Worm (Caenorhabditis elegans) whole organism, late embryonic: Measurements from ENCODE around the gene K04C1.2.

Experiments used
- C08G9.2 ChIP-seq: sonication (generic microtip); optimal IDR thresholded peaks from 2 replicates; lab custom pipeline; 2016; ENCODE audit warnings: mild to moderate bottlenecking, missing genetic modification characterization, moderate library complexity, missing compliant biosample characterization
- C38D4.7 ChIP-seq: fragments of 200-800 bp; sonication (Bioruptor generic); optimal IDR thresholded peaks from 2 replicates; lab custom pipeline; 2018; ENCODE audit warnings: mild to moderate bottlenecking, missing genetic modification characterization, moderate library complexity, missing compliant biosample characterization
- K02D7.2 ChIP-seq: sonication (generic microtip); optimal IDR thresholded peaks from 2 replicates; lab custom pipeline; 2017; ENCODE audit warnings: mild to moderate bottlenecking, missing genetic modification characterization, missing compliant biosample characterization
- K09A11.1 ChIP-seq: sonication (generic microtip); optimal IDR thresholded peaks from 2 replicates; lab custom pipeline; 2017; ENCODE audit warnings: antibody characterized with exemption, mild to moderate bottlenecking, missing genetic modification characterization, missing compliant biosample characterization; ENCODE audit not compliant: insufficient read depth
- Y22D7AL.16 ChIP-seq: sonication (generic microtip); optimal IDR thresholded peaks from 2 replicates; lab custom pipeline; 2016; ENCODE audit warnings: missing genetic modification characterization, missing compliant biosample characterization
- ama-1 ChIP-seq: fragments of 150-350 bp; optimal IDR thresholded peaks from 2 replicates; lab custom pipeline; 2014
- ceh-19 ChIP-seq: fragments of 200-800 bp; sonication (Bioruptor generic); optimal IDR thresholded peaks from 2 replicates; lab custom pipeline; 2018; ENCODE audit warnings: mild to moderate bottlenecking, missing genetic modification characterization, missing compliant biosample characterization
- ceh-2 ChIP-seq: sonication (generic microtip); optimal IDR thresholded peaks from 2 replicates; lab custom pipeline; 2016; ENCODE audit warnings: missing genotype, missing genetic modification characterization, missing compliant biosample characterization
- ceh-22 ChIP-seq: sonication (generic microtip); optimal IDR thresholded peaks from 2 replicates; lab custom pipeline; 2017; ENCODE audit warnings: missing biosample characterization, missing genetic modification characterization
- ceh-31 ChIP-seq: sonication (generic microtip); optimal IDR thresholded peaks from 2 replicates; lab custom pipeline; 2016; ENCODE audit warnings: missing genetic modification characterization, missing compliant biosample characterization
- ceh-45 ChIP-seq: fragments of 200-800 bp; sonication (Bioruptor generic); IDR thresholded peaks from 2 replicates; pipeline ENCODE4 v1.3.6; 2022; ENCODE audit warnings: missing genetic modification reagents, missing genetic modification characterization, missing compliant biosample characterization
- ceh-6 ChIP-seq: fragments of 200-800 bp; sonication (Bioruptor generic); optimal IDR thresholded peaks from 2 replicates; lab custom pipeline; 2018; ENCODE audit warnings: mild to moderate bottlenecking, missing genetic modification characterization, missing compliant biosample characterization
- che-1 ChIP-seq: sonication (generic microtip); optimal IDR thresholded peaks from 2 replicates; lab custom pipeline; 2016; ENCODE audit warnings: mild to moderate bottlenecking, missing genetic modification characterization, missing compliant biosample characterization
- dmd-4 ChIP-seq: sonication (generic microtip); optimal IDR thresholded peaks from 2 replicates; lab custom pipeline; 2016; ENCODE audit warnings: borderline replicate concordance, missing genetic modification characterization, missing compliant biosample characterization
- elt-2 ChIP-seq: sonication (generic microtip); optimal IDR thresholded peaks from 2 replicates; lab custom pipeline; 2016; ENCODE audit warnings: missing genetic modification reagents, missing genetic modification characterization, missing compliant biosample characterization
- elt-4 ChIP-seq: sonication (generic microtip); optimal IDR thresholded peaks from 2 replicates; lab custom pipeline; 2016; ENCODE audit warnings: missing genetic modification characterization, missing compliant biosample characterization
- eyg-1 ChIP-seq: sonication (generic microtip); optimal IDR thresholded peaks from 2 replicates; lab custom pipeline; 2016; ENCODE audit warnings: missing genotype, missing genetic modification characterization, missing compliant biosample characterization
- fkh-6 ChIP-seq: sonication (generic microtip); optimal IDR thresholded peaks from 2 replicates; lab custom pipeline; 2016; ENCODE audit warnings: missing genetic modification characterization, missing compliant biosample characterization
- gmeb-2 ChIP-seq: sonication (generic microtip); optimal IDR thresholded peaks from 2 replicates; lab custom pipeline; 2016; ENCODE audit warnings: missing genetic modification characterization, inconsistent platforms, missing compliant biosample characterization
- hlh-13 ChIP-seq: fragments of 200-800 bp; sonication (Bioruptor generic); optimal IDR thresholded peaks from 2 replicates; lab custom pipeline; 2018; ENCODE audit warnings: mild to moderate bottlenecking, missing genetic modification characterization, missing compliant biosample characterization
- hlh-15 ChIP-seq: sonication (generic microtip); optimal IDR thresholded peaks from 2 replicates; lab custom pipeline; 2016; ENCODE audit warnings: missing genetic modification characterization, missing compliant biosample characterization
- hlh-6 ChIP-seq: sonication (generic microtip); optimal IDR thresholded peaks from 2 replicates; lab custom pipeline; 2016; ENCODE audit warnings: missing genotype, missing genetic modification characterization, missing compliant biosample characterization
- hlh-8 ChIP-seq: sonication (generic microtip); optimal IDR thresholded peaks from 2 replicates; lab custom pipeline; 2016; ENCODE audit warnings: missing genotype, missing genetic modification characterization, missing compliant biosample characterization
- lin-11 ChIP-seq: fragments of 200-800 bp; sonication (Bioruptor generic); optimal IDR thresholded peaks from 2 replicates; lab custom pipeline; 2018; ENCODE audit warnings: mild to moderate bottlenecking, missing genetic modification characterization, missing compliant biosample characterization
- nhr-11 ChIP-seq: fragments of 150-350 bp; optimal IDR thresholded peaks from 2 replicates; lab custom pipeline; 2014; ENCODE audit warnings: missing biosample characterization, missing genetic modification characterization
- nhr-232 ChIP-seq: sonication (generic microtip); optimal IDR thresholded peaks from 2 replicates; lab custom pipeline; 2016; ENCODE audit warnings: missing genetic modification characterization, missing compliant biosample characterization
- npax-4 ChIP-seq: sonication (generic microtip); optimal IDR thresholded peaks from 2 replicates; lab custom pipeline; 2016; ENCODE audit warnings: missing genetic modification characterization, missing compliant biosample characterization
- pat-9 ChIP-seq: fragments of 200-800 bp; sonication (Bioruptor generic); optimal IDR thresholded peaks from 2 replicates; lab custom pipeline; 2018; ENCODE audit warnings: mild to moderate bottlenecking, missing genetic modification characterization, moderate library complexity, missing compliant biosample characterization
- pax-1 ChIP-seq: fragments of 150-350 bp; optimal IDR thresholded peaks from 2 replicates; lab custom pipeline; 2014; ENCODE audit warnings: missing biosample characterization, missing genetic modification characterization
- pqm-1 ChIP-seq: sonication (generic microtip); optimal IDR thresholded peaks from 2 replicates; lab custom pipeline; 2016; ENCODE audit warnings: missing genetic modification characterization, missing compliant biosample characterization
- pros-1 ChIP-seq: fragments of 150-350 bp; optimal IDR thresholded peaks from 2 replicates; lab custom pipeline; 2014; ENCODE audit warnings: missing biosample characterization, missing genetic modification reagents, missing genetic modification characterization
- ref-2 ChIP-seq: sonication (generic microtip); optimal IDR thresholded peaks from 2 replicates; lab custom pipeline; 2016; ENCODE audit warnings: missing genetic modification characterization, missing compliant biosample characterization
- sox-4 ChIP-seq: sonication (generic microtip); optimal IDR thresholded peaks from 2 replicates; lab custom pipeline; 2017; ENCODE audit warnings: mild to moderate bottlenecking, missing genetic modification characterization, inconsistent platforms, missing compliant biosample characterization
- tbx-7 ChIP-seq: sonication (generic microtip); optimal IDR thresholded peaks from 2 replicates; lab custom pipeline; 2016; ENCODE audit warnings: missing genotype, missing genetic modification characterization, missing compliant biosample characterization
- ttx-3 ChIP-seq: sonication (generic microtip); optimal IDR thresholded peaks from 2 replicates; lab custom pipeline; 2016; ENCODE audit warnings: missing genetic modification reagents, missing genetic modification characterization, missing compliant biosample characterization
- unc-42 ChIP-seq: sonication (generic microtip); optimal IDR thresholded peaks from 2 replicates; lab custom pipeline; 2016; ENCODE audit warnings: missing genotype, missing genetic modification characterization, missing compliant biosample characterization
- unc-55 ChIP-seq: sonication (generic microtip); optimal IDR thresholded peaks from 2 replicates; lab custom pipeline; 2017; ENCODE audit warnings: missing biosample characterization, missing genetic modification reagents, missing genetic modification characterization
- zip-5 ChIP-seq: sonication (generic microtip); optimal IDR thresholded peaks from 2 replicates; lab custom pipeline; 2016; ENCODE audit warnings: missing genetic modification characterization, missing compliant biosample characterization

K04C1.2 gene

ce11 chrX:14225273-14225672, 13.2 kb upstream of the K04C1.2 start, which contains the start of gene cyp-13B2:
Gene cyp-13B2 (plus strand): TSS chrX:14225573.
- TF ChIP-seq hlh-8 (tag; lab: Kevin White, UChicago) = no peak
- TF ChIP-seq eyg-1 = no peak

ce11 chrX:14228764-14229163, 9.7 kb upstream of the K04C1.2 start:
- TF ChIP-seq che-1 (tag; lab: Kevin White, UChicago) (no peak), pqm-1 (no peak), sox-4 (tag; lab: Kevin White, UChicago) (no peak), ceh-31 (tag; lab: Kevin White, UChicago) (no peak), gmeb-2 (no peak), zip-5 (tag; lab: Kevin White, UChicago) (no peak), hlh-15 (tag; lab: Kevin White, UChicago) (no peak), dmd-4 (tag; lab: Kevin White, UChicago) (no peak), nhr-232 (tag; lab: Kevin White, UChicago) (no peak)

ce11 chrX:14229306-14229845, 9.1 kb upstream of the K04C1.2 start:
- TF ChIP-seq lin-11 (tag; lab: Kevin White, UChicago) (peak; percentile 4), che-1 (tag; lab: Kevin White, UChicago) (peak; percentile 17), C38D4.7 (GFP tag; lab: Kevin White, UChicago) (peak; percentile 55), ceh-19 (GFP tag; lab: Kevin White, UChicago) (peak; percentile 51), K02D7.2 (tag; lab: Kevin White, UChicago) (peak; percentile 8), ceh-6 (GFP tag; lab: Kevin White, UChicago) (peak; percentile 27), pat-9 (peak; percentile 28), hlh-13 (GFP tag; lab: Kevin White, UChicago) (peak; percentile 12)

ce11 chrX:14231987-14232386, 6.5 kb upstream of the K04C1.2 start:
- TF ChIP-seq tbx-7 (no peak), pat-9 (no peak), ceh-2 (tag; lab: Kevin White, UChicago) (no peak)

- TF ChIP-seq ceh-2 (tag; lab: Kevin White, UChicago) (no peak), hlh-6 (no peak), unc-55 (GFP tag; lab: Kevin White, UChicago) (no peak), ceh-22 (tag; lab: Kevin White, UChicago) (no peak), nhr-232 (tag; lab: Kevin White, UChicago) (no peak), pat-9 (no peak), sox-4 (tag; lab: Kevin White, UChicago) (no peak), nhr-11 (no peak), gmeb-2 (no peak), elt-4 (tag; lab: Kevin White, UChicago) (no peak), ttx-3 (no peak), ceh-31 (tag; lab: Kevin White, UChicago) (no peak), ref-2 (tag; lab: Kevin White, UChicago) (no peak), hlh-13 (GFP tag; lab: Kevin White, UChicago) (no peak), ceh-6 (GFP tag; lab: Kevin White, UChicago) (no peak), fkh-6 (tag; lab: Kevin White, UChicago) (no peak), hlh-15 (tag; lab: Kevin White, UChicago) (no peak), zip-5 (tag; lab: Kevin White, UChicago) (no peak)
These were observed 4.1 kb upstream of the K04C1.2 start, which contains the start of gene srg-36 for ce11 chrX:14234366-14234765. Gene srg-36 (minus strand): TSS chrX:14234466.

ce11 chrX:14234932-14235331, 3.6 kb upstream of the K04C1.2 start, which contains the start of gene srg-37:
Gene srg-37 (minus strand): TSS chrX:14235032.
- TF ChIP-seq Y22D7AL.16 (tag; lab: Kevin White, UChicago) (no peak), npax-4 (tag; lab: Kevin White, UChicago) (no peak), unc-42 (no peak), elt-2 (tag; lab: Kevin White, UChicago) (no peak), pax-1 (tag; lab: Kevin White, UChicago) (no peak), ama-1 (lab: Kevin White, UChicago) (no peak), eyg-1 (no peak), pros-1 (tag; lab: Kevin White, UChicago) (no peak), C38D4.7 (GFP tag; lab: Kevin White, UChicago) (no peak), C08G9.2 (tag; lab: Kevin White, UChicago) (no peak), ceh-45 (GFP tag; lab: Robert Waterston, UW) (no peak), ttx-3 (no peak), hlh-15 (tag; lab: Kevin White, UChicago) (no peak), K09A11.1 (tag; lab: Kevin White, UChicago) (no peak)
- TF ChIP-seq, all 69 proteins: peak for 0
